Fruit fly (Drosophila melanogaster): ENCODE data around the gene CG32235.

DNA sequence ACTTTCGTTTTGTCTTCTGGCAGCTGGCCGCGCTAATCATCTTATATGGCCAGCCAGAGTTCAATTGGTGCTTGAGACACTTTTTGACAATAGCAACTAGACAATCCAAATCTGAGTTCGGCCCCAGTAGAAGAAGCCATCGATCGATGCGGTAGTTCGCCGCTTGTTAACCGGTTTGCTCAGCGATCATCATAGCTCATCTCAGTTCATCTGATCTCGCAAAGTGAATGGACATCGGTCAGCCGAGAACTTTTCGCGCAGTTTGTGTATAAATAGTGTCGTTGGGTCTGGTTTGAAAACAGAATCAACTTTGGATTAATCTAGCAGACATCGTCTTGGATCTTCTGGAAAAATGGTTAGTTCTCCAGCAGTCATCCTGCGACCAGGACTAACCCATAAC, 36.3 kb upstream of the CG32235 start, which contains the start of gene CG13705:
- TF ChIP-seq Hey (tag; optimal IDR thresholded peaks at IDR 0.05), result no peak
- no peak for TF ChIP-seq CG10979 (tag; optimal IDR thresholded peaks at IDR 0.05)
- no peak for TF ChIP-seq tap (tag; optimal IDR thresholded peaks at IDR 0.05)
- no peak for TF ChIP-seq Ptx1 (GFP tag; IDR thresholded peaks at IDR 0.05)
- no peak for TF ChIP-seq kni (GFP tag; optimal IDR thresholded peaks at IDR 0.05)
- TF ChIP-seq Hsf (GFP tag; optimal IDR thresholded peaks at IDR 0.05), result no peak
- TF ChIP-seq CG7786 (GFP tag; optimal IDR thresholded peaks at IDR 0.05), result no peak
- no peak for TF ChIP-seq CG9876 (GFP tag; optimal IDR thresholded peaks at IDR 0.05)
- no peak for TF ChIP-seq pan (optimal IDR thresholded peaks at IDR 0.05)
- TF ChIP-seq pan (GFP tag; optimal IDR thresholded peaks at IDR 0.05 in 1 of 2, IDR thresholded peaks at IDR 0.05 in 1 of 2), result no peak
- no peak for TF ChIP-seq CG7987 (GFP tag; optimal IDR thresholded peaks at IDR 0.05)
- no peak for TF ChIP-seq CG13123 (GFP tag; optimal IDR thresholded peaks at IDR 0.05)
- TF ChIP-seq CG9215 (GFP tag; IDR thresholded peaks at IDR 0.05), result no peak
- no peak for TF ChIP-seq kay (GFP tag; optimal IDR thresholded peaks at IDR 0.05)
